Fruit fly (Drosophila melanogaster) whole organism, wandering third instar larva: ENCODE data around the gene fuss.

Experiments used
- Abd-B ChIP-seq: fragments of >200 bp; optimal IDR thresholded peaks from 2 replicates; lab custom pipeline; 2017; ENCODE audit warnings: missing biosample characterization, missing genetic modification characterization
- CG32264 ChIP-seq: fragments of 200-800 bp; sonication (Bioruptor generic); optimal IDR thresholded peaks from 2 replicates; lab custom pipeline; 2016; ENCODE audit warnings: missing biosample characterization, missing genetic modification characterization
- CG9705 ChIP-seq: fragments of 200-800 bp; sonication (Bioruptor generic); optimal IDR thresholded peaks from 2 replicates; lab custom pipeline; 2018; ENCODE audit warnings: missing biosample characterization, mild to moderate bottlenecking, missing genetic modification characterization
- CrebA ChIP-seq: fragments of 200-800 bp; sonication (Bioruptor generic); optimal IDR thresholded peaks from 2 replicates; lab custom pipeline; 2016; ENCODE audit warnings: missing biosample characterization, mild to moderate bottlenecking, missing genetic modification characterization, borderline replicate concordance
- Dfd ChIP-seq: fragments of >200 bp; optimal IDR thresholded peaks from 2 replicates; lab custom pipeline; 2017; ENCODE audit warnings: missing biosample characterization, missing genetic modification characterization
- Dif ChIP-seq: fragments of 200-275, 200-300 bp; sonication (Bioruptor generic); optimal IDR thresholded peaks from 2 replicates; lab custom pipeline; 2018; ENCODE audit warnings: missing biosample characterization, missing genetic modification characterization; ENCODE audit not compliant: partially characterized antibody
- GATAd ChIP-seq: sonication (Bioruptor generic); optimal IDR thresholded peaks from 2 replicates; lab custom pipeline; 2016; ENCODE audit warnings: missing biosample characterization, missing genetic modification characterization
- HLH106 ChIP-seq: fragments of 200-800 bp; optimal IDR thresholded peaks from 3 replicates; lab custom pipeline; 2019; ENCODE audit warnings: missing biosample characterization, mild to moderate bottlenecking, missing genetic modification characterization, moderate library complexity
- Hnf4 ChIP-seq: fragments of 200-800 bp; sonication (Bioruptor generic); optimal IDR thresholded peaks from 2 replicates; lab custom pipeline; 2016; ENCODE audit warnings: missing biosample characterization, mild to moderate bottlenecking, missing genetic modification characterization
- Hr78 ChIP-seq: fragments of >200 bp; optimal IDR thresholded peaks from 2 replicates; lab custom pipeline; 2017; ENCODE audit warnings: missing biosample characterization, missing genetic modification characterization
- Hr83 ChIP-seq: fragments of 200-300 bp; sonication (Bioruptor generic); optimal IDR thresholded peaks from 2 replicates; lab custom pipeline; 2016; ENCODE audit warnings: missing biosample characterization, mild to moderate bottlenecking, missing genetic modification characterization, moderate library complexity; ENCODE audit not compliant: poor library complexity, severe bottlenecking
- Jra ChIP-seq: sonication (Bioruptor generic); optimal IDR thresholded peaks from 2 replicates; lab custom pipeline; 2016; ENCODE audit warnings: missing biosample characterization, missing genetic modification characterization
- Mio ChIP-seq: sonication (Bioruptor generic); optimal IDR thresholded peaks from 2 replicates; lab custom pipeline; 2016; ENCODE audit warnings: missing biosample characterization, missing genetic modification characterization
- Myc ChIP-seq: fragments of >200 bp; optimal IDR thresholded peaks from 2 replicates; lab custom pipeline; 2017
- N ChIP-seq: fragments of >200 bp; optimal IDR thresholded peaks from 2 replicates; lab custom pipeline; 2018; ENCODE audit warnings: missing biosample characterization, missing external identifiers, missing genetic modification characterization
- OdsH ChIP-seq: fragments of 200-800 bp; sonication (Bioruptor generic); optimal IDR thresholded peaks from 2 replicates; lab custom pipeline; 2016; ENCODE audit warnings: missing biosample characterization, mild to moderate bottlenecking, missing genetic modification characterization
- Sp1 ChIP-seq: fragments of 200-800 bp; sonication (Bioruptor generic); optimal IDR thresholded peaks from 3 replicates; lab custom pipeline; 2019; ENCODE audit warnings: missing biosample characterization, mild to moderate bottlenecking, missing genetic modification characterization, moderate library complexity
- Vsx2 ChIP-seq: fragments of 200-300, 225-300 bp; sonication (Bioruptor generic); optimal IDR thresholded peaks from 2 replicates; lab custom pipeline; 2018; ENCODE audit warnings: missing biosample characterization, missing genetic modification characterization; ENCODE audit not compliant: partially characterized antibody
- br ChIP-seq: fragments of 200-800 bp; sonication (Bioruptor generic); optimal IDR thresholded peaks from 2 replicates; lab custom pipeline; 2016; ENCODE audit warnings: missing biosample characterization, missing genetic modification characterization
- brk ChIP-seq: fragments of 200-800 bp; sonication (Bioruptor generic); optimal IDR thresholded peaks from 2 replicates; lab custom pipeline; 2016; ENCODE audit warnings: missing biosample characterization, mild to moderate bottlenecking, missing genetic modification characterization
- dl ChIP-seq, 2 experiments: fragments of 175-275, 200-275 bp in 1 of 2; fragments of 200-275 bp in 1 of 2; sonication (Bioruptor generic); optimal IDR thresholded peaks; lab custom pipeline; 2018; ENCODE audit warnings: mild to moderate bottlenecking in 2 of 2, missing biosample characterization in 2 of 2, missing genetic modification characterization in 2 of 2, moderate library complexity in 2 of 2; ENCODE audit not compliant: partially characterized antibody in 2 of 2, insufficient read depth in 1 of 2
- dmrt93B ChIP-seq: fragments of 200-800 bp; sonication (Bioruptor generic); optimal IDR thresholded peaks from 2 replicates; lab custom pipeline; 2018; ENCODE audit warnings: missing biosample characterization, mild to moderate bottlenecking, missing genetic modification characterization
- dsf ChIP-seq: sonication (Bioruptor generic); optimal IDR thresholded peaks from 2 replicates; lab custom pipeline; 2016; ENCODE audit warnings: missing biosample characterization, missing genetic modification characterization, borderline replicate concordance
- ey ChIP-seq: fragments of 200-800 bp; sonication (Bioruptor generic); optimal IDR thresholded peaks from 2 replicates; lab custom pipeline; 2016; ENCODE audit warnings: missing biosample characterization, missing genetic modification characterization
- foxo ChIP-seq, 2 experiments: fragments of 200-800 bp; sonication (Bioruptor generic); optimal IDR thresholded peaks; 2 replicates in 1 of 2; 3 replicates in 1 of 2; lab custom pipeline; 2016 to 2017; ENCODE audit warnings: missing biosample characterization in 2 of 2, missing genetic modification characterization in 2 of 2
- fru ChIP-seq: fragments of 200-800 bp; sonication (Bioruptor generic); optimal IDR thresholded peaks from 3 replicates; lab custom pipeline; 2016; ENCODE audit warnings: missing biosample characterization, mild to moderate bottlenecking, missing genetic modification characterization
- h ChIP-seq: fragments of 200-800 bp; sonication (Bioruptor generic); optimal IDR thresholded peaks from 3 replicates; lab custom pipeline; 2016; ENCODE audit warnings: missing biosample characterization, mild to moderate bottlenecking, missing genetic modification characterization
- jim ChIP-seq: fragments of 175-275, 200-325 bp; sonication (Bioruptor generic); optimal IDR thresholded peaks from 2 replicates; lab custom pipeline; 2016; ENCODE audit warnings: missing biosample characterization, mild to moderate bottlenecking, missing genetic modification characterization
- lola ChIP-seq: fragments of >200 bp; optimal IDR thresholded peaks from 2 replicates; lab custom pipeline; 2017; ENCODE audit warnings: missing biosample characterization, missing genetic modification characterization
- pan ChIP-seq: fragments of >200 bp; optimal IDR thresholded peaks from 2 replicates; lab custom pipeline; 2017
- psq ChIP-seq: fragments of 200-800 bp; sonication (Bioruptor generic); optimal IDR thresholded peaks from 3 replicates; lab custom pipeline; 2017; ENCODE audit warnings: missing biosample characterization, mild to moderate bottlenecking, missing genetic modification characterization, moderate library complexity
- rgr ChIP-seq: fragments of 200-800 bp; sonication (Bioruptor generic); optimal IDR thresholded peaks from 3 replicates; lab custom pipeline; 2016; ENCODE audit warnings: missing biosample characterization, mild to moderate bottlenecking, missing genetic modification characterization
- sage ChIP-seq: fragments of 200-800 bp; sonication (Bioruptor generic); optimal IDR thresholded peaks from 2 replicates; lab custom pipeline; 2016; ENCODE audit warnings: missing biosample characterization, mild to moderate bottlenecking, missing genetic modification characterization
- sv ChIP-seq: fragments of 200-800 bp; sonication (Bioruptor generic); optimal IDR thresholded peaks from 3 replicates; lab custom pipeline; 2016; ENCODE audit warnings: missing biosample characterization, missing genetic modification characterization
- usp ChIP-seq: fragments of >200 bp; optimal IDR thresholded peaks from 2 replicates; lab custom pipeline; 2017; ENCODE audit warnings: missing biosample characterization, missing genetic modification characterization
- woc ChIP-seq: sonication (Bioruptor generic); optimal IDR thresholded peaks from 2 replicates; lab custom pipeline; 2016; ENCODE audit warnings: missing biosample characterization, mild to moderate bottlenecking, missing genetic modification characterization

The fuss gene

dm6 chr4:989058-989770 lies 10.9 kb upstream of the fuss start, which contains the start of gene toy:
Gene toy (plus strand): TSS chr4:989725.
- TF ChIP-seq dl (GFP tag; optimal IDR thresholded peaks at IDR 0.05; lab: Kevin White, UChicago; ENCODE audit: insufficient read depth in 1 of 2, partially characterized antibody in 2 of 2), result no peak
- peak; percentile 42 for TF ChIP-seq Dif (GFP tag; lab: Kevin White, UChicago)
- TF ChIP-seq Hr78 (GFP tag; lab: Kevin White, UChicago), result no peak
- no peak for TF ChIP-seq Abd-B
- TF ChIP-seq CG9705 (GFP tag; lab: Kevin White, UChicago), result no peak
- TF ChIP-seq CrebA, result no peak
- TF ChIP-seq CG32264 (GFP tag; lab: Kevin White, UChicago), result no peak
- no peak for TF ChIP-seq Myc
- TF ChIP-seq HLH106, result no peak
- no peak for TF ChIP-seq Hr83 (GFP tag; lab: Kevin White, UChicago)
- no peak for TF ChIP-seq psq (GFP tag; lab: Kevin White, UChicago)
- TF ChIP-seq Mio (GFP tag; lab: Kevin White, UChicago), result no peak
- TF ChIP-seq sv (GFP tag; lab: Kevin White, UChicago), result no peak
- TF ChIP-seq Dfd (GFP tag; lab: Kevin White, UChicago), result no peak
- TF ChIP-seq Vsx2, result peak; percentile 28
- TF ChIP-seq sage (GFP tag; lab: Kevin White, UChicago), result no peak

- TF ChIP-seq N (GFP tag; lab: Kevin White, UChicago), result no peak
- TF ChIP-seq lola (GFP tag; lab: Kevin White, UChicago), result no peak
- no peak for TF ChIP-seq jim (GFP tag; lab: Kevin White, UChicago)
- TF ChIP-seq usp (GFP tag; lab: Kevin White, UChicago), result no peak
- no peak for TF ChIP-seq ey (GFP tag; lab: Kevin White, UChicago)
- no peak for TF ChIP-seq CG9705 (GFP tag; lab: Kevin White, UChicago)
- no peak for TF ChIP-seq Mio (GFP tag; lab: Kevin White, UChicago)
- TF ChIP-seq Abd-B, result no peak
- no peak for TF ChIP-seq CrebA
- TF ChIP-seq Hr83 (GFP tag; lab: Kevin White, UChicago), result no peak
- TF ChIP-seq br (GFP tag; lab: Kevin White, UChicago), result no peak
- TF ChIP-seq OdsH (GFP tag; lab: Kevin White, UChicago), result no peak
- TF ChIP-seq Dif (GFP tag; lab: Kevin White, UChicago), result no peak
- TF ChIP-seq Hr78 (GFP tag; lab: Kevin White, UChicago), result no peak
- TF ChIP-seq h (GFP tag; lab: Kevin White, UChicago), result no peak
- no peak for TF ChIP-seq brk (GFP tag; lab: Kevin White, UChicago)
These were observed 10.1 kb upstream of the fuss start for dm6 chr4:988379-988778.

- TF ChIP-seq Myc (no peak), usp (GFP tag; lab: Kevin White, UChicago) (no peak), CG32264 (GFP tag; lab: Kevin White, UChicago) (no peak), foxo (GFP tag; optimal IDR thresholded peaks at IDR 0.05; lab: Kevin White, UChicago) (no peak), Vsx2 (no peak), woc (GFP tag; lab: Kevin White, UChicago) (no peak), h (GFP tag; lab: Kevin White, UChicago) (no peak)
These were observed 6.5 kb upstream of the fuss start for dm6 chr4:984755-985154.

- TF ChIP-seq CrebA (no peak), Dfd (GFP tag; lab: Kevin White, UChicago) (no peak), Jra (GFP tag; lab: Kevin White, UChicago) (peak; percentile 4), lola (GFP tag; lab: Kevin White, UChicago) (no peak), dmrt93B (GFP tag; lab: Kevin White, UChicago) (no peak), pan (lab: Kevin White, UChicago) (no peak), Hr78 (GFP tag; lab: Kevin White, UChicago) (no peak), Dif (GFP tag; lab: Kevin White, UChicago) (no peak), jim (GFP tag; lab: Kevin White, UChicago) (no peak), Vsx2 (no peak), psq (GFP tag; lab: Kevin White, UChicago) (peak; percentile 28), Abd-B (no peak), sv (GFP tag; lab: Kevin White, UChicago) (peak; percentile 53), sage (GFP tag; lab: Kevin White, UChicago) (no peak), foxo (GFP tag; optimal IDR thresholded peaks at IDR 0.05; lab: Kevin White, UChicago) (no peak), Hr83 (GFP tag; lab: Kevin White, UChicago) (no peak), rgr (GFP tag; lab: Kevin White, UChicago) (no peak), fru (GFP tag; lab: Kevin White, UChicago) (peak; percentile 62), Mio (GFP tag; lab: Kevin White, UChicago) (no peak), br (GFP tag; lab: Kevin White, UChicago) (peak; percentile 50), Sp1 (no peak), woc (GFP tag; lab: Kevin White, UChicago) (peak; percentile 42), ey (GFP tag; lab: Kevin White, UChicago) (peak; percentile 57), N (GFP tag; lab: Kevin White, UChicago) (no peak), dl (GFP tag; optimal IDR thresholded peaks at IDR 0.05; lab: Kevin White, UChicago; ENCODE audit: insufficient read depth in 1 of 2, partially characterized antibody in 2 of 2) (no peak), h (GFP tag; lab: Kevin White, UChicago) (peak; percentile 61), CG9705 (GFP tag; lab: Kevin White, UChicago) (no peak), dsf (GFP tag; lab: Kevin White, UChicago) (no peak), GATAd (GFP tag; lab: Kevin White, UChicago) (no peak), OdsH (GFP tag; lab: Kevin White, UChicago) (peak; percentile 54), Hnf4 (peak; percentile 8), CG32264 (GFP tag; lab: Kevin White, UChicago) (no peak), Myc (no peak)
These were observed 4.6 kb upstream of the fuss start for dm6 chr4:982791-983407.
